Fruit fly (Drosophila melanogaster): ENCODE results near the gene CG3108.
A peak's percentile ranks its signal among the peaks of the same experiment; 100 is the strongest.

CG3108 gene

DNA sequence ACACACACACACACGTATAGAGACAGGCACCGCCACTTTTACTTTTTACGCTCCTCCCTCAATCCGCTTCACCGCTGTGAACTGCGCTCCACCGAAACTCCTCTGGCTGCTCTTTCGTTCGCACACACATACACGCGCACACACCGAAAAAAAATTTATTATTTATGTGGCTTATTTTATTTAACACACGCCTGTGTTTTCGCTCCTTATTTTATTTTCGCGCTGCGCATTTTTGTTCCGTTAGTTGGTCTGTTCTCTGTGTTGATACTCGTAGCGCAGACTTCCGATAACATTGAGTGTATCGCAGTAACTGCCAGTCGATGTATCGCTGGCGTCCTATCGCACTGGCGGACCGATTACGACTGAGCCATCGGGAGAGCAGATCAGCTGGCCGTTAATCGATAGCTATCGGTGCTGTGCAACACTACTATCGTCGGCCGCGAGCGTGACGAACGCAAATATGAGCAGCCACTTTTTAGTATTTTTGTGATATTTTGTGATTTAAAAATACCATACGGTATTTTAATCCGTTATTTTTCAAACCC, 43.7 kb downstream of the CG3108 start, which contains the start of gene Snx27 (continued):
- TF ChIP-seq CG32006 (GFP tag; optimal IDR thresholded peaks at IDR 0.05) (no peak), cyc (GFP tag; optimal IDR thresholded peaks at IDR 0.05) (no peak), CG6276 (GFP tag; optimal IDR thresholded peaks at IDR 0.05) (no peak), acj6 (GFP tag; optimal IDR thresholded peaks at IDR 0.05) (no peak), esn (GFP tag; optimal IDR thresholded peaks at IDR 0.05) (peak; percentile 47), ss (GFP tag; optimal IDR thresholded peaks at IDR 0.05) (peak; percentile 16 to 31), achi (GFP tag; optimal IDR thresholded peaks at IDR 0.05) (no peak), Sox102F (GFP tag; optimal IDR thresholded peaks at IDR 0.05) (peak; percentile 54)

DNA sequence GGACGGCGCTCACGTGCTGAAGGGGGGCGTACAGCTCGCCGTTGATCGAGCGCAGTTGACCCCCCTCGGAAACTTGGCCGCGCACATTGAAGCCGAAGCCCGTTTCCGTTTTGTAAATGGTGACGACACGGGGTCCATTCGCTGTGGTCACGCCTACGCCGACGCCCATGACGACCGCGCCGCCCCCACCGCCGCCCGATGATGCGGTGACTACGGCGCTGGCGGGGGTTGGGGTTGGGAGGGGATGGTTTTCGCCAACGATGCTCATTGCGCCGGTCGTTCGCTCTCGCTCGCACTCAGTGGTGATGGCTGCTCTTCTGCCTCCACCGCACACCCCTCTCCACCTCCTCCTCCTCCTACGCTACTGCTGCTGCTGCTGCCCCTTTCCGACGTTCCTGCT, 44.3 kb downstream of the CG3108 start:
- TF ChIP-seq CG1621 (tag; optimal IDR thresholded peaks at IDR 0.05) (peak; percentile 36), fkh (GFP tag; optimal IDR thresholded peaks at IDR 0.05) (no peak), CG31627 (GFP tag; optimal IDR thresholded peaks at IDR 0.05) (peak; percentile 45), lz (GFP tag; optimal IDR thresholded peaks at IDR 0.05) (no peak), Sox102F (GFP tag; optimal IDR thresholded peaks at IDR 0.05) (no peak), topi (GFP tag; optimal IDR thresholded peaks at IDR 0.05) (no peak), CG15336 (GFP tag; IDR thresholded peaks at IDR 0.05) (0 out of 2 replicates have a peak, but pooled peaks have one; percentile 31), CG3919 (GFP tag; optimal IDR thresholded peaks at IDR 0.05) (peak; percentile 33), CG11762 (GFP tag; optimal IDR thresholded peaks at IDR 0.05; ENCODE audit: insufficient read depth) (no peak), Eip78C (GFP tag) (no peak), CG8119 (GFP tag; IDR thresholded peaks at IDR 0.05) (no peak; the same call in 2 of the 3 replicates), Ets96B (tag; optimal IDR thresholded peaks at IDR 0.05) (peak; percentile 24), CG16779 (tag; optimal IDR thresholded peaks at IDR 0.05) (no peak), Blimp-1 (GFP tag; optimal IDR thresholded peaks at IDR 0.05) (no peak), CG32006 (GFP tag; optimal IDR thresholded peaks at IDR 0.05) (peak; percentile 34), spab (GFP tag; optimal IDR thresholded peaks at IDR 0.05) (no peak), Smox (GFP tag; optimal IDR thresholded peaks at IDR 0.05) (no peak), fd85E (GFP tag; optimal IDR thresholded peaks at IDR 0.05) (no peak), CG6854 (GFP tag; optimal IDR thresholded peaks at IDR 0.05) (no peak), Lpt (GFP tag; optimal IDR thresholded peaks at IDR 0.05) (no peak), svp (GFP tag) (no peak), CG8632 (GFP tag; optimal IDR thresholded peaks at IDR 0.05) (no peak), esn (GFP tag; optimal IDR thresholded peaks at IDR 0.05) (no peak), CG4318 (GFP tag; optimal IDR thresholded peaks at IDR 0.05) (no peak), Hr4 (GFP tag; optimal IDR thresholded peaks at IDR 0.05) (peak; percentile 25), cyc (GFP tag; optimal IDR thresholded peaks at IDR 0.05) (peak; percentile 29), Eip93F (GFP tag; optimal IDR thresholded peaks at IDR 0.05) (no peak), pdm3 (GFP tag; optimal IDR thresholded peaks at IDR 0.05) (peak; percentile 11), CG6276 (GFP tag; optimal IDR thresholded peaks at IDR 0.05) (peak; percentile 21), Hr39 (GFP tag; optimal IDR thresholded peaks at IDR 0.05) (peak; percentile 51), Hr38 (GFP tag; optimal IDR thresholded peaks at IDR 0.05) (no peak), CG10669 (GFP tag; optimal IDR thresholded peaks at IDR 0.05) (no peak), fd59A (GFP tag; optimal IDR thresholded peaks at IDR 0.05) (no peak), CG9139 (GFP tag; optimal IDR thresholded peaks at IDR 0.05) (peak; percentile 12), CG11902 (GFP tag; optimal IDR thresholded peaks at IDR 0.05) (no peak), CG11294 (GFP tag; IDR thresholded peaks at IDR 0.05) (no peak), OdsH (GFP tag; optimal IDR thresholded peaks at IDR 0.05) (peak; percentile 9), salr (GFP tag; optimal IDR thresholded peaks at IDR 0.05) (no peak), dac (GFP tag; optimal IDR thresholded peaks at IDR 0.05) (no peak), CG8319 (GFP tag; optimal IDR thresholded peaks at IDR 0.05) (no peak), Gug (GFP tag; IDR thresholded peaks at IDR 0.05) (peak; percentile 47; the same call in 1 of the 2 replicates), Met (GFP tag; optimal IDR thresholded peaks at IDR 0.05) (no peak), CG6808 (GFP tag; optimal IDR thresholded peaks at IDR 0.05) (peak; percentile 15), CG3032 (tag; optimal IDR thresholded peaks at IDR 0.05) (peak; percentile 11), Sox15 (GFP tag; optimal IDR thresholded peaks at IDR 0.05) (peak; percentile 4), CG7368 (GFP tag; optimal IDR thresholded peaks at IDR 0.05) (peak; percentile 32)
